Worm (Caenorhabditis elegans): Measurements from ENCODE around the gene set-3.

The set-3 gene

ce11 chrIII:9705157-9705905 is 11.0 kb upstream of the set-3 start:
- TF ChIP-seq dmd-9 (GFP tag; IDR thresholded peaks at IDR 0.05): no peak
- no peak for TF ChIP-seq hlh-30 (tag; optimal IDR thresholded peaks at IDR 0.05; ENCODE audit: insufficient read depth)
- TF ChIP-seq saeg-2 (GFP tag; IDR thresholded peaks at IDR 0.05): no peak
- peak in 1 of 2 experiments; percentile 75 for TF ChIP-seq unc-62 (GFP tag; optimal IDR thresholded peaks at IDR 0.05 in 1 of 2)
- TF ChIP-seq unc-62 (tag; optimal IDR thresholded peaks at IDR 0.05): no peak
- peak; percentile 75 for TF ChIP-seq aha-1 (tag)
- no peak for TF ChIP-seq mxl-2 (GFP tag; conservative IDR thresholded peaks at IDR 0.05)
- TF ChIP-seq lin-38 (GFP tag; IDR thresholded peaks at IDR 0.05): no peak

ce11 chrIII:9704606-9704938 is 10.2 kb upstream of the set-3 start:
- TF ChIP-seq unc-62 (GFP tag; optimal IDR thresholded peaks at IDR 0.05 in 1 of 2): peak in 1 of 2 experiments; percentile 62
- TF ChIP-seq unc-62 (tag; optimal IDR thresholded peaks at IDR 0.05): no peak
- TF ChIP-seq hlh-30 (tag; optimal IDR thresholded peaks at IDR 0.05; ENCODE audit: insufficient read depth): peak; percentile 14
- TF ChIP-seq mes-2 (tag; optimal IDR thresholded peaks at IDR 0.05; ENCODE audit: poor library complexity, severe bottlenecking): peak; percentile 34
- TF ChIP-seq hmg-1.1 (GFP tag; IDR thresholded peaks at IDR 0.05): no peak
- TF ChIP-seq ceh-82 (tag; optimal IDR thresholded peaks at IDR 0.05): no peak
- no peak for TF ChIP-seq set-16 (GFP tag; IDR thresholded peaks at IDR 0.05)

ce11 chrIII:9703747-9704605 is 9.6 kb upstream of the set-3 start:
- TF ChIP-seq tag-97 (GFP tag; IDR thresholded peaks at IDR 0.05) (no peak), nhr-102 (tag; optimal IDR thresholded peaks at IDR 0.05) (no peak), F26F4.8 (GFP tag; conservative IDR thresholded peaks at IDR 0.05) (no peak), aly-2 (tag; optimal IDR thresholded peaks at IDR 0.05) (no peak), Y48G9A.11 (GFP tag; IDR thresholded peaks at IDR 0.05) (no peak), nhr-6 (tag; optimal IDR thresholded peaks at IDR 0.05) (no peak), D1046.2 (GFP tag; IDR thresholded peaks at IDR 0.05) (no peak), hlh-11 (tag; optimal IDR thresholded peaks at IDR 0.05) (peak; percentile 39), hmg-1.1 (GFP tag; IDR thresholded peaks at IDR 0.05) (peak; percentile 41; the same call in 1 of the 2 replicates), ces-1 (GFP tag; optimal IDR thresholded peaks at IDR 0.05) (no peak), nhr-76 (tag; optimal IDR thresholded peaks at IDR 0.05) (no peak), F44E2.7 (GFP tag; IDR thresholded peaks at IDR 0.05) (no peak), nhr-41 (GFP tag; IDR thresholded peaks at IDR 0.05) (no peak), lin-13 (GFP tag; optimal IDR thresholded peaks at IDR 0.05) (no peak), dmd-9 (GFP tag; IDR thresholded peaks at IDR 0.05) (no peak), zip-2 (tag; optimal IDR thresholded peaks at IDR 0.05) (no peak), Y75B8A.6 (GFP tag; IDR thresholded peaks at IDR 0.05) (no peak), lin-29 (GFP tag; IDR thresholded peaks at IDR 0.05) (no peak), arid-1 (GFP tag; conservative IDR thresholded peaks at IDR 0.05) (no peak), rbr-2 (tag; optimal IDR thresholded peaks at IDR 0.05) (peak; percentile 73), unc-130 (GFP tag; optimal IDR thresholded peaks at IDR 0.05) (no peak), nhr-10 (tag; optimal IDR thresholded peaks at IDR 0.05) (no peak), sdz-12 (GFP tag; optimal IDR thresholded peaks at IDR 0.05) (no peak), jun-1 (tag; optimal IDR thresholded peaks at IDR 0.05) (no peak), mxl-3 (GFP tag; optimal IDR thresholded peaks at IDR 0.05) (peak; percentile 41), ceh-82 (tag; optimal IDR thresholded peaks at IDR 0.05) (no peak), madf-9 (GFP tag; conservative IDR thresholded peaks at IDR 0.05) (no peak), F49E8.2 (tag; optimal IDR thresholded peaks at IDR 0.05; ENCODE audit: borderline replicate concordance) (no peak), dve-1 (tag; optimal IDR thresholded peaks at IDR 0.05; ENCODE audit: insufficient read depth) (peak; percentile 55), lin-1 (GFP tag; IDR thresholded peaks at IDR 0.05) (no peak), zfp-2 (tag; optimal IDR thresholded peaks at IDR 0.05) (no peak), unc-62 (GFP tag; optimal IDR thresholded peaks at IDR 0.05 in 1 of 2) (peak in 1 of 2 experiments; percentile 94), unc-62 (tag; optimal IDR thresholded peaks at IDR 0.05) (no peak), fos-1 (tag; optimal IDR thresholded peaks at IDR 0.05) (no peak), zip-11 (GFP tag; IDR thresholded peaks at IDR 0.05) (no peak), lin-15B (tag; optimal IDR thresholded peaks at IDR 0.05) (no peak), ZK546.5 (tag; optimal IDR thresholded peaks at IDR 0.05) (no peak)
